Worm (Caenorhabditis elegans) whole organism, L4 larva: ENCODE data around the gene col-8.
A peak's percentile ranks its signal among the peaks of the same experiment; 100 is the strongest.

Source experiments
- F10B5.3 ChIP-seq: sonication (generic microtip); optimal IDR thresholded peaks from 2 replicates; lab custom pipeline; 2016; ENCODE audit warnings: mild to moderate bottlenecking, missing genetic modification characterization, missing compliant biosample characterization
- F26F4.8 ChIP-seq: fragments of 200-800 bp; sonication (Bioruptor generic); conservative IDR thresholded peaks from 2 replicates; pipeline ENCODE4 v1.3.6; 2022; ENCODE audit warnings: missing genetic modification characterization, missing compliant biosample characterization
- F44E2.7 ChIP-seq: fragments of 200-800 bp; sonication (Bioruptor generic); IDR thresholded peaks from 2 replicates; pipeline ENCODE4 v2.1.2; 2022; ENCODE audit warnings: missing genetic modification characterization, missing compliant biosample characterization
- R02D3.7 ChIP-seq: fragments of 150-350 bp; sonication (generic microtip); optimal IDR thresholded peaks from 3 replicates; lab custom pipeline; 2014; ENCODE audit warnings: missing biosample characterization, missing genetic modification characterization
- T26A8.4 ChIP-seq: fragments of 200-800 bp; sonication (Bioruptor generic); IDR thresholded peaks from 2 replicates; pipeline ENCODE4 v1.3.6; 2022; ENCODE audit warnings: missing genetic modification characterization, missing compliant biosample characterization
- Y48G9A.11 ChIP-seq: fragments of 200-800 bp; sonication (Bioruptor generic); IDR thresholded peaks from 2 replicates; pipeline ENCODE4 v1.3.6; 2022; ENCODE audit warnings: missing genetic modification reagents, missing genetic modification characterization, missing compliant biosample characterization
- ZK337.2 ChIP-seq: fragments of 200-800 bp; sonication (Bioruptor generic); IDR thresholded peaks from 2 replicates; pipeline ENCODE4 v1.3.6; 2022; ENCODE audit warnings: missing genetic modification reagents, missing genetic modification characterization, missing compliant biosample characterization
- aha-1 ChIP-seq: fragments of 150-350 bp; peaks from one replicate; lab custom pipeline; 2014; ENCODE audit warnings: missing biosample characterization, missing genetic modification characterization
- arid-1 ChIP-seq: fragments of 200-800 bp; sonication (Bioruptor generic); conservative IDR thresholded peaks from 2 replicates; pipeline ENCODE4 v1.3.6; 2022; ENCODE audit warnings: missing genetic modification reagents, missing genetic modification characterization, missing compliant biosample characterization
- ceh-32 ChIP-seq: sonication (generic microtip); optimal IDR thresholded peaks from 2 replicates; lab custom pipeline; 2016; ENCODE audit warnings: mild to moderate bottlenecking, missing genetic modification characterization, missing compliant biosample characterization; ENCODE audit not compliant: poor library complexity
- ceh-82 ChIP-seq: sonication (generic microtip); optimal IDR thresholded peaks from 2 replicates; lab custom pipeline; 2017; ENCODE audit warnings: missing biosample characterization, missing genetic modification characterization
- ctbp-1 ChIP-seq: fragments of 200-800 bp; sonication (Bioruptor generic); IDR thresholded peaks from 2 replicates; pipeline ENCODE4 v1.3.6; 2022; ENCODE audit warnings: missing genetic modification reagents, missing genetic modification characterization, missing compliant biosample characterization
- daf-12 ChIP-seq: fragments of 150-350 bp; optimal IDR thresholded peaks from 2 replicates; lab custom pipeline; 2014; ENCODE audit warnings: missing biosample characterization, missing genetic modification reagents, missing genetic modification characterization
- daf-8 ChIP-seq: fragments of 200-800 bp; sonication (Bioruptor generic); IDR thresholded peaks from 2 replicates; pipeline ENCODE4 v1.3.6; 2022; ENCODE audit warnings: missing genetic modification characterization, missing compliant biosample characterization
- duxl-1 ChIP-seq: sonication (generic microtip); optimal IDR thresholded peaks from 2 replicates; lab custom pipeline; 2016; ENCODE audit warnings: mild to moderate bottlenecking, missing genetic modification characterization, moderate library complexity, missing compliant biosample characterization; ENCODE audit not compliant: poor library complexity
- dve-1 ChIP-seq: sonication (generic microtip); optimal IDR thresholded peaks from 2 replicates; lab custom pipeline; 2017; ENCODE audit warnings: antibody characterized with exemption, mild to moderate bottlenecking, missing genetic modification characterization, missing compliant biosample characterization; ENCODE audit not compliant: insufficient read depth
- egl-27 ChIP-seq: sonication (generic microtip); optimal IDR thresholded peaks from 3 replicates; lab custom pipeline; 2017; ENCODE audit warnings: missing biosample characterization, missing genetic modification reagents, missing genetic modification characterization
- fkh-10 ChIP-seq: fragments of 150-350 bp; optimal IDR thresholded peaks from 2 replicates; lab custom pipeline; 2014; ENCODE audit warnings: missing biosample characterization, missing genetic modification reagents, missing genetic modification characterization
- gei-8 ChIP-seq: fragments of 200-800 bp; sonication (Bioruptor generic); optimal IDR thresholded peaks from 2 replicates; lab custom pipeline; 2018; ENCODE audit warnings: mild to moderate bottlenecking, missing genetic modification characterization, missing compliant biosample characterization
- hmg-1.1 ChIP-seq: fragments of 200-800 bp; sonication (Bioruptor generic); IDR thresholded peaks from 2 replicates; pipeline ENCODE4 v1.3.6; 2022; ENCODE audit warnings: missing genetic modification reagents, missing genetic modification characterization, missing compliant biosample characterization
- lim-7 ChIP-seq: fragments of 200-800 bp; sonication (Bioruptor generic); IDR thresholded peaks from 2 replicates; pipeline ENCODE4 v1.3.6; 2022; ENCODE audit warnings: missing genetic modification characterization, missing compliant biosample characterization
- lin-39 ChIP-seq: fragments of 150-350 bp; optimal IDR thresholded peaks from 2 replicates; lab custom pipeline; 2014; ENCODE audit warnings: missing biosample characterization, missing genetic modification reagents, missing genetic modification characterization
- lsy-2 ChIP-seq, 2 experiments: fragments of 150-350 bp in 1 of 2; sonication (generic microtip) in 1 of 2; optimal IDR thresholded peaks; 2 replicates each; lab custom pipeline; 2014 to 2017; ENCODE audit warnings: missing biosample characterization in 2 of 2, missing genetic modification characterization in 2 of 2
- madf-9 ChIP-seq: fragments of 200-800 bp; sonication (Bioruptor generic); conservative IDR thresholded peaks from 2 replicates; pipeline ENCODE4 v1.3.6; 2022; ENCODE audit warnings: missing genetic modification reagents, missing genetic modification characterization, missing compliant biosample characterization
- mdt-29 ChIP-seq: fragments of 200-800 bp; sonication (Bioruptor generic); IDR thresholded peaks from 2 replicates; pipeline ENCODE4 v1.3.6; 2022; ENCODE audit warnings: missing genetic modification reagents, missing genetic modification characterization, missing compliant biosample characterization
- mep-1 ChIP-seq: fragments of 150-350 bp; sonication (generic microtip); optimal IDR thresholded peaks from 3 replicates; lab custom pipeline; 2014; ENCODE audit warnings: missing biosample characterization, missing genetic modification characterization
- mes-2 ChIP-seq: sonication (generic microtip); optimal IDR thresholded peaks from 2 replicates; lab custom pipeline; 2016; ENCODE audit warnings: missing genotype, mild to moderate bottlenecking, missing genetic modification characterization, missing compliant biosample characterization; ENCODE audit not compliant: poor library complexity, severe bottlenecking
- nhr-10 ChIP-seq: fragments of 150-350 bp; optimal IDR thresholded peaks from 2 replicates; lab custom pipeline; 2014; ENCODE audit warnings: missing biosample characterization, missing genetic modification characterization
- nhr-11 ChIP-seq: fragments of 150-350 bp; optimal IDR thresholded peaks from 2 replicates; lab custom pipeline; 2014; ENCODE audit warnings: missing biosample characterization, missing genetic modification characterization
- nhr-111 ChIP-seq: fragments of 200-800 bp; sonication (Bioruptor generic); optimal IDR thresholded peaks from 2 replicates; lab custom pipeline; 2018; ENCODE audit warnings: mild to moderate bottlenecking, missing genetic modification characterization, missing compliant biosample characterization
- nhr-237 ChIP-seq: sonication (generic microtip); optimal IDR thresholded peaks from 2 replicates; lab custom pipeline; 2017; ENCODE audit warnings: missing biosample characterization, missing genetic modification characterization
- nhr-25 ChIP-seq: sonication (generic microtip); optimal IDR thresholded peaks from 2 replicates; lab custom pipeline; 2017; ENCODE audit warnings: missing genetic modification characterization, mild to moderate bottlenecking, missing compliant biosample characterization, antibody characterized with exemption, moderate library complexity, borderline replicate concordance; ENCODE audit not compliant: insufficient read depth
- nhr-76 ChIP-seq: fragments of 150-350 bp; optimal IDR thresholded peaks from 2 replicates; lab custom pipeline; 2014; ENCODE audit warnings: missing biosample characterization, missing genetic modification characterization
- sdz-12 ChIP-seq: fragments of 200-800 bp; sonication (Bioruptor generic); optimal IDR thresholded peaks from 2 replicates; lab custom pipeline; 2018; ENCODE audit warnings: mild to moderate bottlenecking, missing genetic modification characterization, missing compliant biosample characterization
- snpc-1.2 ChIP-seq: fragments of 200-800 bp; sonication (Bioruptor generic); IDR thresholded peaks from 2 replicates; pipeline ENCODE4 v1.3.6; 2022; ENCODE audit warnings: missing genetic modification reagents, missing genetic modification characterization, missing compliant biosample characterization
- spr-1 ChIP-seq: sonication (generic microtip); optimal IDR thresholded peaks from 2 replicates; lab custom pipeline; 2016; ENCODE audit warnings: mild to moderate bottlenecking, missing genetic modification characterization, missing compliant biosample characterization
- tag-97 ChIP-seq: fragments of 200-800 bp; sonication (Bioruptor generic); IDR thresholded peaks from 2 replicates; pipeline ENCODE4 v1.3.6; 2022; ENCODE audit warnings: missing genetic modification characterization, missing compliant biosample characterization
- unc-62 ChIP-seq, 3 experiments: fragments of 150-350 bp in 1 of 3; sonication (generic microtip); optimal IDR thresholded peaks in 2 of 3; peaks in 1 of 3; 1 replicate in 1 of 3; 2 replicates in 2 of 3; lab custom pipeline; 2014 to 2017; ENCODE audit warnings: missing biosample characterization in 3 of 3, missing genetic modification characterization in 3 of 3, missing genetic modification reagents in 3 of 3, missing genotype in 1 of 3
- vab-7 ChIP-seq: fragments of 200-800 bp; sonication (Bioruptor generic); IDR thresholded peaks from 2 replicates; pipeline ENCODE4 v1.3.6; 2022; ENCODE audit warnings: missing genetic modification reagents, missing genetic modification characterization, missing compliant biosample characterization
- zag-1 ChIP-seq: fragments of 150-350 bp; optimal IDR thresholded peaks from 2 replicates; lab custom pipeline; 2014; ENCODE audit warnings: missing biosample characterization, missing genetic modification characterization
- zfp-2 ChIP-seq: sonication (generic microtip); optimal IDR thresholded peaks from 2 replicates; lab custom pipeline; 2016; ENCODE audit warnings: mild to moderate bottlenecking, missing genetic modification characterization, missing compliant biosample characterization
- zip-11 ChIP-seq: fragments of 200-800 bp; sonication (Bioruptor generic); IDR thresholded peaks from 2 replicates; pipeline ENCODE4 v1.3.6; 2022; ENCODE audit warnings: missing genetic modification characterization, missing compliant biosample characterization
- ztf-11 ChIP-seq: fragments of 150-350 bp; optimal IDR thresholded peaks from 2 replicates; lab custom pipeline; 2014; ENCODE audit warnings: missing biosample characterization, missing genetic modification characterization
- ztf-7 ChIP-seq: fragments of 150-350 bp; optimal IDR thresholded peaks from 2 replicates; lab custom pipeline; 2014; ENCODE audit warnings: missing biosample characterization, missing genetic modification characterization

The col-8 gene

DNA sequence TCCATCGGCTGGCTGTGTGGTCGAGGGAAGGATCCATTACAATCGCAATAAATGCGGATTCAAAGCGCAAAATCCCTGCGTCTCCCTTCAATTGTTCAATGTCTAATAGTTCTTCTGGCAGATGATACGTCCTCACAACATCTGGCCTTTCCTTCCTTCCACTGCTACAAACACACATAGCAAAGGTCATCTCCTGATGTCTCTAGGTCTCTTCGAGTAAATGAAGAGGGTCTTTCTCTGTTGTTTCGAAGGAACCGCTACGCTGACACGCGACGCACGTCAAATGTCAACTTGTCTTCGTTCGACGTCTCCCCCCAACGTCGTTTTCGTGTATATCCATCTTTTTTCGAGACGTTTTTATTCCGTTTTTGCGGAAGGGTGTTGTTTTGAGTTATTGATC lies 41.5 kb downstream of the col-8 start (continued):
- TF ChIP-seq ztf-7 (tag; lab: Kevin White, UChicago) (no peak), daf-8 (GFP tag; lab: Robert Waterston, UW) (no peak), unc-62 (GFP tag; optimal IDR thresholded peaks at IDR 0.05 in 1 of 2; lab: Kevin White, UChicago) (peak in 1 of 2 experiments; percentile 100), unc-62 (tag; optimal IDR thresholded peaks at IDR 0.05; lab: Kevin White, UChicago) (no peak), nhr-111 (GFP tag; lab: Kevin White, UChicago) (no peak), sdz-12 (GFP tag; lab: Kevin White, UChicago) (no peak), F26F4.8 (GFP tag; lab: Robert Waterston, UW) (no peak), lin-39 (tag; lab: Kevin White, UChicago) (no peak)

DNA sequence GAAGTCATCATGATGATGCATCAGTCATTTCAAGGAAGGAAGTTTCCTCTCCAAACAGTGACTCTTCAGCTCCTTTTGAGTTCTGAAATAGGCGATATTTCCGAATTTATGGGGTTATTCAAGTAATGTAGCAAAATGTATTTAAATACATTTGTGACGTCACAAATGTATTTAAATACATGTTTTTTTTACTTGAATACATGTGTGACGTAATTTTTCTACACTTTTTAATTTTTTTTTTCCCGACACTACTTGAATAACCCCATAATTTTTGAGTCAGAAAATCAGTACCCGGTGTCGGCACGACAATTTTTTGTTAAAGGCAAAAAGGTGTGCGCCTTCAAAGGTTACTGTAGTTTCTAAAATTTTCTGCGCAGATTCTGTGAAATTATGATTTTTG lies 45.4 kb downstream of the col-8 start:
- TF ChIP-seq zag-1 (no peak), egl-27 (no peak), ztf-7 (tag; lab: Kevin White, UChicago) (no peak), nhr-76 (tag; lab: Kevin White, UChicago) (no peak), Y48G9A.11 (GFP tag; lab: Robert Waterston, UW) (no peak), ceh-32 (tag; lab: Kevin White, UChicago) (no peak), aha-1 (tag; lab: Kevin White, UChicago) (no peak), gei-8 (GFP tag; lab: Kevin White, UChicago) (no peak), mdt-29 (no peak), madf-9 (GFP tag; lab: Robert Waterston, UW) (no peak), mes-2 (tag; lab: Kevin White, UChicago) (no peak), zip-11 (GFP tag; lab: Robert Waterston, UW) (no peak), dve-1 (no peak)
- TF ChIP-seq, all 104 proteins: peak for 0

- no peak for TF ChIP-seq arid-1
- TF ChIP-seq lsy-2 (tag; optimal IDR thresholded peaks at IDR 0.05; lab: Kevin White, UChicago): peak in 1 of 2 experiments; percentile 43
Measured at ce11 chrIII:6973682-6974081, 46.7 kb downstream of the col-8 start, which contains the start of gene F31E3.2. TSS of gene F31E3.2 (plus strand) at chrIII:6973982.

- peak; percentile 98 for TF ChIP-seq mep-1 (tag; lab: Kevin White, UChicago)
- TF ChIP-seq F44E2.7 (GFP tag; lab: Robert Waterston, UW): no peak
- TF ChIP-seq Y48G9A.11 (GFP tag; lab: Robert Waterston, UW): peak; percentile 77
- TF ChIP-seq nhr-237 (tag; lab: Kevin White, UChicago): peak; percentile 6
- TF ChIP-seq dve-1: peak; percentile 99
- peak; percentile 89 for TF ChIP-seq duxl-1 (tag; lab: Kevin White, UChicago)
- TF ChIP-seq nhr-25: peak; percentile 95
- TF ChIP-seq ztf-7 (tag; lab: Kevin White, UChicago): peak; percentile 88
- peak; percentile 96 for TF ChIP-seq zfp-2
- peak; percentile 47; the same call in 1 of the 2 replicates for TF ChIP-seq snpc-1.2 (GFP tag; lab: Robert Waterston, UW)
- TF ChIP-seq hmg-1.1 (GFP tag; lab: Robert Waterston, UW): peak; percentile 92
- TF ChIP-seq R02D3.7 (tag; lab: Kevin White, UChicago): peak; percentile 11
- no peak for TF ChIP-seq ceh-82
- TF ChIP-seq nhr-11 (tag; lab: Kevin White, UChicago): peak; percentile 98
- TF ChIP-seq daf-12 (tag; lab: Kevin White, UChicago): no peak
- TF ChIP-seq ctbp-1 (GFP tag; lab: Robert Waterston, UW): peak; percentile 78
- TF ChIP-seq lsy-2 (tag; optimal IDR thresholded peaks at IDR 0.05; lab: Kevin White, UChicago): peak; percentile 98 to 100
- no peak for TF ChIP-seq tag-97 (GFP tag; lab: Robert Waterston, UW)
- no peak for TF ChIP-seq zip-11 (GFP tag; lab: Robert Waterston, UW)
- no peak for TF ChIP-seq egl-27
- TF ChIP-seq nhr-10 (tag; lab: Kevin White, UChicago): no peak
- no peak for TF ChIP-seq ztf-11 (tag; lab: Kevin White, UChicago)
- peak; percentile 82 for TF ChIP-seq spr-1
- peak; percentile 68; the same call in 1 of the 2 replicates for TF ChIP-seq lim-7 (GFP tag; lab: Robert Waterston, UW)
- TF ChIP-seq F10B5.3 (tag; lab: Kevin White, UChicago): peak; percentile 65
- TF ChIP-seq ZK337.2 (GFP tag; lab: Robert Waterston, UW): no peak
- TF ChIP-seq T26A8.4: peak; percentile 85
- TF ChIP-seq fkh-10 (GFP tag; lab: Kevin White, UChicago): peak; percentile 96
- TF ChIP-seq vab-7 (GFP tag; lab: Robert Waterston, UW): peak; percentile 56
Measured at ce11 chrIII:6971662-6972284, 48.6 kb downstream of the col-8 start, which contains the start of the genes eef-1A.1 and rfc-4. TSS of gene eef-1A.1 (minus strand) at chrIII:6971712. TSS of gene rfc-4 (plus strand) at chrIII:6972253.
